Worm (Caenorhabditis elegans) whole organism, L4 larva: ENCODE data around the gene T10C6.10.

ENCODE experiments used
- F10B5.3 ChIP-seq: sonication (generic microtip); optimal IDR thresholded peaks from 2 replicates; lab custom pipeline; 2016; ENCODE audit warnings: mild to moderate bottlenecking, missing genetic modification characterization, missing compliant biosample characterization
- F49E8.2 ChIP-seq: sonication (generic microtip); optimal IDR thresholded peaks from 2 replicates; lab custom pipeline; 2016; ENCODE audit warnings: missing compliant biosample characterization, mild to moderate bottlenecking, missing genetic modification characterization, borderline replicate concordance
- Y5F2A.4 ChIP-seq: fragments of 200-800 bp; sonication (Bioruptor generic); optimal IDR thresholded peaks from 2 replicates; lab custom pipeline; 2018; ENCODE audit warnings: mild to moderate bottlenecking, missing genetic modification characterization, missing compliant biosample characterization
- ZK337.2 ChIP-seq: fragments of 200-800 bp; sonication (Bioruptor generic); IDR thresholded peaks from 2 replicates; pipeline ENCODE4 v1.3.6; 2022; ENCODE audit warnings: missing genetic modification reagents, missing genetic modification characterization, missing compliant biosample characterization
- aha-1 ChIP-seq: fragments of 150-350 bp; peaks from one replicate; lab custom pipeline; 2014; ENCODE audit warnings: missing biosample characterization, missing genetic modification characterization
- arid-1 ChIP-seq: fragments of 200-800 bp; sonication (Bioruptor generic); conservative IDR thresholded peaks from 2 replicates; pipeline ENCODE4 v1.3.6; 2022; ENCODE audit warnings: missing genetic modification reagents, missing genetic modification characterization, missing compliant biosample characterization
- attf-4 ChIP-seq: sonication (generic microtip); optimal IDR thresholded peaks from 3 replicates; lab custom pipeline; 2017; ENCODE audit warnings: missing biosample characterization, missing genetic modification characterization
- ceh-62 ChIP-seq: sonication (generic microtip); optimal IDR thresholded peaks from 2 replicates; lab custom pipeline; 2017; ENCODE audit warnings: missing biosample characterization, missing genetic modification characterization
- ceh-82 ChIP-seq: sonication (generic microtip); optimal IDR thresholded peaks from 2 replicates; lab custom pipeline; 2017; ENCODE audit warnings: missing biosample characterization, missing genetic modification characterization
- ces-1 ChIP-seq: fragments of 150-350 bp; sonication (generic microtip); optimal IDR thresholded peaks from 4 replicates; lab custom pipeline; 2014; ENCODE audit warnings: missing biosample characterization, missing genetic modification reagents, missing genetic modification characterization
- cey-2 ChIP-seq: sonication (generic microtip); optimal IDR thresholded peaks from 3 replicates; lab custom pipeline; 2017; ENCODE audit warnings: missing genetic modification characterization, mild to moderate bottlenecking, missing compliant biosample characterization, antibody characterized with exemption, borderline replicate concordance; ENCODE audit not compliant: insufficient read depth
- daf-19 ChIP-seq: fragments of 200-800 bp; sonication (Bioruptor generic); conservative IDR thresholded peaks from 2 replicates; pipeline ENCODE4 v1.3.6; 2022; ENCODE audit warnings: missing genetic modification characterization, missing compliant biosample characterization
- daf-8 ChIP-seq: fragments of 200-800 bp; sonication (Bioruptor generic); IDR thresholded peaks from 2 replicates; pipeline ENCODE4 v1.3.6; 2022; ENCODE audit warnings: missing genetic modification characterization, missing compliant biosample characterization
- dpl-1 ChIP-seq: fragments of 150-350 bp; optimal IDR thresholded peaks from 2 replicates; lab custom pipeline; 2014; ENCODE audit warnings: missing biosample characterization, missing genetic modification reagents, missing genetic modification characterization
- lim-7 ChIP-seq: fragments of 200-800 bp; sonication (Bioruptor generic); IDR thresholded peaks from 2 replicates; pipeline ENCODE4 v1.3.6; 2022; ENCODE audit warnings: missing genetic modification characterization, missing compliant biosample characterization
- lin-13 ChIP-seq: fragments of 150-350 bp; optimal IDR thresholded peaks from 2 replicates; lab custom pipeline; 2014; ENCODE audit warnings: missing biosample characterization, missing genetic modification reagents, missing genetic modification characterization
- lin-15B ChIP-seq: fragments of 150-350 bp; sonication (generic microtip); optimal IDR thresholded peaks from 3 replicates; lab custom pipeline; 2014; ENCODE audit warnings: missing biosample characterization, missing genetic modification characterization
- madf-9 ChIP-seq: fragments of 200-800 bp; sonication (Bioruptor generic); conservative IDR thresholded peaks from 2 replicates; pipeline ENCODE4 v1.3.6; 2022; ENCODE audit warnings: missing genetic modification reagents, missing genetic modification characterization, missing compliant biosample characterization
- mdl-1 ChIP-seq, 2 experiments: fragments of 150-350 bp in 1 of 2; sonication (generic microtip) in 1 of 2; optimal IDR thresholded peaks; 2 replicates each; lab custom pipeline; 2014 to 2017; ENCODE audit warnings: missing biosample characterization in 2 of 2, missing genetic modification characterization in 2 of 2
- mdt-29 ChIP-seq: fragments of 200-800 bp; sonication (Bioruptor generic); IDR thresholded peaks from 2 replicates; pipeline ENCODE4 v1.3.6; 2022; ENCODE audit warnings: missing genetic modification reagents, missing genetic modification characterization, missing compliant biosample characterization
- nhr-10 ChIP-seq: fragments of 150-350 bp; optimal IDR thresholded peaks from 2 replicates; lab custom pipeline; 2014; ENCODE audit warnings: missing biosample characterization, missing genetic modification characterization
- nhr-102 ChIP-seq: sonication (generic microtip); optimal IDR thresholded peaks from 2 replicates; lab custom pipeline; 2016; ENCODE audit warnings: mild to moderate bottlenecking, missing genetic modification characterization, moderate library complexity, missing compliant biosample characterization
- nhr-76 ChIP-seq: fragments of 150-350 bp; optimal IDR thresholded peaks from 2 replicates; lab custom pipeline; 2014; ENCODE audit warnings: missing biosample characterization, missing genetic modification characterization
- rbr-2 ChIP-seq: sonication (generic microtip); optimal IDR thresholded peaks from 2 replicates; lab custom pipeline; 2016; ENCODE audit warnings: missing genotype, missing genetic modification characterization, missing compliant biosample characterization
- set-16 ChIP-seq: fragments of 200-800 bp; sonication (Bioruptor generic); IDR thresholded peaks from 2 replicates; pipeline ENCODE4 v1.3.6; 2022; ENCODE audit warnings: missing genetic modification reagents, missing genetic modification characterization, missing compliant biosample characterization
- skn-1 ChIP-seq: fragments of 150-350 bp; optimal IDR thresholded peaks from 2 replicates; lab custom pipeline; 2014; ENCODE audit warnings: missing biosample characterization, missing genetic modification characterization
- snpc-1.2 ChIP-seq: fragments of 200-800 bp; sonication (Bioruptor generic); IDR thresholded peaks from 2 replicates; pipeline ENCODE4 v1.3.6; 2022; ENCODE audit warnings: missing genetic modification reagents, missing genetic modification characterization, missing compliant biosample characterization
- spr-3 ChIP-seq: fragments of 200-800 bp; sonication (Bioruptor generic); optimal IDR thresholded peaks from 2 replicates; lab custom pipeline; 2018; ENCODE audit warnings: mild to moderate bottlenecking, missing genetic modification characterization, missing compliant biosample characterization
- tag-97 ChIP-seq: fragments of 200-800 bp; sonication (Bioruptor generic); IDR thresholded peaks from 2 replicates; pipeline ENCODE4 v1.3.6; 2022; ENCODE audit warnings: missing genetic modification characterization, missing compliant biosample characterization
- unc-130 ChIP-seq: sonication (generic microtip); optimal IDR thresholded peaks from 2 replicates; lab custom pipeline; 2016; ENCODE audit warnings: missing genetic modification reagents, missing genetic modification characterization, missing compliant biosample characterization
- unc-39 ChIP-seq: sonication (generic microtip); optimal IDR thresholded peaks from 2 replicates; lab custom pipeline; 2017; ENCODE audit warnings: missing biosample characterization, missing genetic modification characterization
- unc-62 ChIP-seq, 3 experiments: fragments of 150-350 bp in 1 of 3; sonication (generic microtip); optimal IDR thresholded peaks in 2 of 3; peaks in 1 of 3; 1 replicate in 1 of 3; 2 replicates in 2 of 3; lab custom pipeline; 2014 to 2017; ENCODE audit warnings: missing biosample characterization in 3 of 3, missing genetic modification characterization in 3 of 3, missing genetic modification reagents in 3 of 3, missing genotype in 1 of 3
- vab-7 ChIP-seq: fragments of 200-800 bp; sonication (Bioruptor generic); IDR thresholded peaks from 2 replicates; pipeline ENCODE4 v1.3.6; 2022; ENCODE audit warnings: missing genetic modification reagents, missing genetic modification characterization, missing compliant biosample characterization
- zfp-3 ChIP-seq: fragments of 200-800 bp; sonication (Bioruptor generic); conservative IDR thresholded peaks from 2 replicates; pipeline ENCODE4 v1.3.6; 2022; ENCODE audit warnings: missing genetic modification reagents, missing genetic modification characterization, missing compliant biosample characterization
- zip-11 ChIP-seq: fragments of 200-800 bp; sonication (Bioruptor generic); IDR thresholded peaks from 2 replicates; pipeline ENCODE4 v1.3.6; 2022; ENCODE audit warnings: missing genetic modification characterization, missing compliant biosample characterization

T10C6.10 gene

ce11 chrV:16024300-16024699 lies 11.9 kb upstream of the T10C6.10 start, which contains the start of gene T10C6.6:
TSS of gene T10C6.6 (plus strand) at chrV:16024326.
- TF ChIP-seq dpl-1 (GFP tag; lab: Kevin White, UChicago) (peak; percentile 8), arid-1 (GFP tag; lab: Robert Waterston, UW) (0 out of 2 replicates have a peak, but pooled peaks have one; percentile 33), daf-19 (GFP tag; lab: Robert Waterston, UW) (0 out of 2 replicates have a peak, but pooled peaks have one; percentile 13), unc-39 (tag; lab: Kevin White, UChicago) (no peak), F49E8.2 (tag; lab: Kevin White, UChicago) (peak; percentile 36), ces-1 (GFP tag; lab: Kevin White, UChicago) (no peak)

ce11 chrV:16024917-16025316 lies 11.3 kb upstream of the T10C6.10 start:
- TF ChIP-seq tag-97 (GFP tag; lab: Robert Waterston, UW) (no peak), Y5F2A.4 (GFP tag; lab: Kevin White, UChicago) (no peak), cey-2 (tag; lab: Kevin White, UChicago) (no peak), set-16 (peak; percentile 67)

ce11 chrV:16029237-16029636 lies 7.0 kb upstream of the T10C6.10 start:
- TF ChIP-seq cey-2 (tag; lab: Kevin White, UChicago) = no peak
- no peak for TF ChIP-seq ceh-82 (tag; lab: Kevin White, UChicago)
- no peak for TF ChIP-seq nhr-102
- no peak for TF ChIP-seq mdl-1 (tag; optimal IDR thresholded peaks at IDR 0.05; lab: Kevin White, UChicago)
- TF ChIP-seq mdt-29 (GFP tag; lab: Robert Waterston, UW) = no peak

- TF ChIP-seq zfp-3 (GFP tag; lab: Robert Waterston, UW) (no peak), unc-130 (GFP tag; lab: Kevin White, UChicago) (no peak), attf-4 (tag; lab: Kevin White, UChicago) (no peak), ZK337.2 (no peak), madf-9 (no peak), lim-7 (no peak), zip-11 (GFP tag; lab: Robert Waterston, UW) (no peak), rbr-2 (tag; lab: Kevin White, UChicago) (no peak), lin-13 (GFP tag; lab: Kevin White, UChicago) (no peak), ceh-62 (tag; lab: Kevin White, UChicago) (no peak), vab-7 (GFP tag; lab: Robert Waterston, UW) (no peak), spr-3 (GFP tag; lab: Kevin White, UChicago) (no peak)
Measured at ce11 chrV:16031571-16031970, 4.6 kb upstream of the T10C6.10 start, which contains the start of gene T10C6.7. TSS of gene T10C6.7 (minus strand) at chrV:16031713.

ce11 chrV:16032761-16033160 lies 3.5 kb upstream of the T10C6.10 start, which contains the start of gene T10C6.16:
TSS of gene T10C6.16 (minus strand) at chrV:16033005.
- TF ChIP-seq aha-1 (tag; lab: Kevin White, UChicago) (peak; percentile 79), unc-62 (GFP tag; optimal IDR thresholded peaks at IDR 0.05 in 1 of 2; lab: Kevin White, UChicago) (peak in 1 of 2 experiments; percentile 97), unc-62 (tag; optimal IDR thresholded peaks at IDR 0.05; lab: Kevin White, UChicago) (no peak), snpc-1.2 (GFP tag; lab: Robert Waterston, UW) (0 out of 2 replicates have a peak, but pooled peaks have one; percentile 8), set-16 (no peak), lin-15B (tag; lab: Kevin White, UChicago) (no peak)

ce11 chrV:16033491-16033890 lies 2.7 kb upstream of the T10C6.10 start:
- TF ChIP-seq nhr-102 = no peak
- no peak for TF ChIP-seq nhr-10 (tag; lab: Kevin White, UChicago)
- peak; percentile 54 for TF ChIP-seq set-16
- TF ChIP-seq arid-1 (GFP tag; lab: Robert Waterston, UW) = no peak
- no peak for TF ChIP-seq daf-8
- TF ChIP-seq skn-1 (tag; lab: Kevin White, UChicago) = no peak
- no peak for TF ChIP-seq F10B5.3 (tag; lab: Kevin White, UChicago)
- TF ChIP-seq nhr-76 = no peak
- no peak for TF ChIP-seq lin-15B (tag; lab: Kevin White, UChicago)
